Fruit fly (Drosophila melanogaster) S2 (cell line): ENCODE results near the gene CG46397.

Source experiments
- CG8478 ChIP-seq: fragments of >200 bp; optimal IDR thresholded peaks from 2 replicates; lab custom pipeline; 2018
- CTCF ChIP-seq, 2 experiments: fragments of >200 bp; optimal IDR thresholded peaks; 2 replicates each; lab custom pipeline; 2018

CG46397 gene

DNA sequence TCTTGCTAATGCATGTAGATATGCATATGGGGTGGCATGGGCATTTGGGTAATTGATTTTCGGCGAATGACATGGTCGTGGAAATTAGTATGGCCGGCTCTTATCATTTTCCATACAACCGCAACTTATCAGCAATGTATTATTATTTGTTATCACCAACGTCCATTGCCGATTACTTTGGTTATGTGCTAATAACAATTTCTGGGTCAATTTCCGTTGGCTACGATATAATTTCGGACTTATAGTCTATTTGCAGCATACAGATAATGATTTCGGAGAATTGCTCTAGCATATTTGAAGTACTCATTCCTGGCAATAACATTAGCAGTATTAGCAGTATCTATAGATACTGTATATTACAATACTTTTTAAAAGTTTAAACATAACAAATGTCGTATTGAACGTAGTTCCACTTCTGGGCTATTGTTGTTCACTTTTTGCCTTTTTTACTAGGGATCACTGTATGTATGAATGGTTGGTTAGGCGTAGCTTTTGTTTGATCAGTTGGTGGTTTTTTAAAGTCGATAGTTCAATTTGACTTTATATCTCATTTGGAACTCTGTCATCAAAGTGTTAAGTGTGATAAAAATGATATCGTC is at the start of gene CG46397:
TSS of gene CG46397 (plus strand) at position 549 of the 599 bp plus-strand sequence.
- TF ChIP-seq CG8478 (no peak), CTCF (optimal IDR thresholded peaks at IDR 0.05; lab: Kevin White, UChicago) (no peak)

DNA sequence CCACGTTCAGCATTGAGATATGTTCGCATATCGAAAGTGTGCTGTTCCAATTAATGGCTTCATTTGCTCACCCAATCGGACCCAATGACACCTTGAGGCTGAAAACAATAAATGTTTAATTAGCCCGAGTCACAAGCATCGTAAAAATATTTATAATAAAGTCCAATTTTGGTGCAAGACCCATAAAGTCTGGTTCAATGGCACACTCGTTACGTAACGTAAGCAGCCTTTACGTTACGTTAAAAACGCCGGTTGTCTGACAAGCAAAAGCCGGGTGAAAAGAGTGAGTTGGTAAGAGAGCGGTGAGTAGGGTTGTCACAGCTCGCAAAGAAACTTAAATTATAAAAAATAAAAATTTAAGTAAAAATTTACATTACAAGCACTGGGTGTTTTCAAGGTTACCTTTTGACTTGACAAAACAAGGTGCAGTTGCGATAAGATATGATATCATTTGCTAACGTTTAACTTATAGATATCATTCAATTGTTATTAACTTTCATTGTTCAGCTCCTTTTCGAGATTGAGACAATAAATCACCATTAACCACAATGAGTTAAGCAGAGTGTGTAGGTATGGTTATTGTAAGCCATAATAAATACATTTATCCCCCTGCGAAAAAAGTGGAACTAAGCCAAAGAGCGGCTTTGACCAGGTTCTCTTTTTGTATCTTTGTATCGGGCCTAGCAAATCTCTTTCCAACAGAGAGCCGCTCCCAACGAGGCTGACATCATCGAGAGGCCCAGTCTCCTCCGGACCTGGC is 48.9 kb upstream of the CG46397 start:
- TF ChIP-seq CG8478 (no peak), CTCF (optimal IDR thresholded peaks at IDR 0.05; lab: Kevin White, UChicago) (no peak)

DNA sequence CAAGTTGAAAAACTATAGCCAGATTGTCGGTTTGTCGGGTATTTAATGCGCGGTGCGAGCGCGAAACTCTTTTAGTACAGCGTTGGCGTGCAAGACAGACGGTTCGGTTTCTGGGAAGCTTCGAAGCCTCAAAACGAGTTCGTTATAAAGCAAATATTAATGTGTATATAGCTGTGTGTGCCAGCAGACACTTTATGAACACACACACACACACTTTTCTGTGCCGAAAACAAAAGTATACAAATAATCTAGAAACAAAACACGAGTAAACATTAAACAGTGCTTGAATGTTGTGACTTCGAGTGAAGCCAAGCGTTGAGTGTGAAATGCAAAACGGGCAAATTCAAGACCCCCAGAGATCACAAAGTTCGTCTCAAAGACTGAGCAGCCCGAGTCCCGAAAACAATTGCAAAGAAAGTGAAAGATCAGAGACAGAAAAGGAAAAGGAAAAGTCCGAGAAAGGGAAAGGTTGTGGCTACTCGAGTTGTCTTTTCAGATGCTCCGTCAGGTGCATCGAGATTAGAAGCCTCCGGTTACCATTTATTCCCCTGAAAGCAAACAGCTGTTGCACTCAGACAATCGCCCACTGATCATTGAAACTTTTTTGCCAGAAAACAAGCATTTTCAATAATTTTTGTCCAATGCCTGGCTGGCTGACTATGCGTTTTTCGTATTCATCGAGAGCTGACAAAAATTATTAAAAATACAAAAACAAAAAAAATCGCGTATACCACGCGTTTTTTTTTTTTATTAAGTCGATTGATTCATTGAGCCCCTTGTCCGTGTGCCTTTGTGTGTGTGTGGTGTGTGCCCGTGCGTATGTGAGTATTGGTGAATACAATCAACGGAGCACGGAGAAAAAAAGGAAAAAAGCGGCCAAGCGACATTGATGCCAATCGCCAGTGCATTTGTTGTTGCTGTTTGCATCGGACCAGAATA is 48.1 kb upstream of the CG46397 start, which contains the start of gene CG34398:
TSS of gene CG34398 (plus strand) at position 73 of the 939 bp plus-strand sequence.
- no peak for TF ChIP-seq CG8478
- no peak for TF ChIP-seq CTCF (optimal IDR thresholded peaks at IDR 0.05; lab: Kevin White, UChicago)

DNA sequence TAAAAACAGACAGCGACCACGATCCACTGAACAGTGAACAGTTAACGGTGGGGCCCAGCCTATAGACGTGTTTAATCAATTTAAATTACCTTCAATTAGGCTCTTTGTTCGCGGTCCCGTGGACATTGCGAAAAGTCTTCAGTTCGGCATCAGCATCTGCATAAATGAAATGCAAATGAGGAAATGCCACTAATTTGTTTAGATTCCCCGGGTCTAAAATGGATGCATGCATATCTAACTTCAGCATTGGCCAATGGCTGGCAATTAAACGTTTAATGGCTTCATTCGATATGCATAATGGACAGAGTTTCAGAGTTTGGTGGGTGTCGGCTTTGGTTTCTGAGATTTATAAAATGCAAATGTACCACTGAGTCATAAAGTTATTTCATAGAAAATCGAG is 45.2 kb upstream of the CG46397 start:
- no peak for TF ChIP-seq CTCF (optimal IDR thresholded peaks at IDR 0.05; lab: Kevin White, UChicago)
- TF ChIP-seq CG8478, result no peak

DNA sequence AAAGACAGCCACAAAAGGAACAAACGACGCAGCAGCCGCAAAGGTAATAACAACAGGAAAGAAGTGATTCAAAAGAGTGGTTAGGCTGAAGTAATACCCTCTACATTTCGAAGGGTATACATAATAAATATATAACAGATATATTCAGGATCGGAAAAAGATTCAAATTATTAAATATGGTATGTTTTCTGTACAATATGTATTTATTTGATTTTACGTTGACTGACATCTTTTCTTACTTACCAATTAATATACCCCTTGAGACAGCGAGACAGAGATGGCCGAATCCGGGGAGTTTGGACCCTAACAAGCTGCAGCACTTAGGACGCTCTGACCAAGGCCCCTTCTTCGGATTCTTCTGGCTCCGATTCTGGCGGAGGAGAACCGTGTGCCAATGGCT is 40.8 kb upstream of the CG46397 start:
- TF ChIP-seq CTCF (optimal IDR thresholded peaks at IDR 0.05; lab: Kevin White, UChicago) (no peak), CG8478 (no peak)

DNA sequence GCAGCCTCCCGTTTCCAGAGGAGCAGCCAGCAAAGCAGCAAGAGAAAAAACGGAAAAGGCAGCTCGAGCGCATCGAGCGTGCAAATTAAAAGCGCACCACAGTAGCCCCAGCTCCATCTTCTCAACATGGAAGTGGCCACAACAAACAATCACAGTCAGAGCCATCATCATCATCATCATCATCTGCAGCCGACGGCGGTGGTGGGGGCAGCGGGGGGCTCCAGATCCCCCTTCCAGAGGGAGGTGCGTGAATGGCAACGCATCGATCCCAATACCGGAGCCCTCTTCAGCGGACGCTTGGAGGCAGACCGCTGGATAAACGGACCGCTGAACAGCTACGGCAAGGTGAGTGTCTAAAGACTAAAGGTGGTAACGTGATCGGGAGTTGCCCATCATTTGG is 31.4 kb upstream of the CG46397 start:
- no peak for TF ChIP-seq CG8478

DNA sequence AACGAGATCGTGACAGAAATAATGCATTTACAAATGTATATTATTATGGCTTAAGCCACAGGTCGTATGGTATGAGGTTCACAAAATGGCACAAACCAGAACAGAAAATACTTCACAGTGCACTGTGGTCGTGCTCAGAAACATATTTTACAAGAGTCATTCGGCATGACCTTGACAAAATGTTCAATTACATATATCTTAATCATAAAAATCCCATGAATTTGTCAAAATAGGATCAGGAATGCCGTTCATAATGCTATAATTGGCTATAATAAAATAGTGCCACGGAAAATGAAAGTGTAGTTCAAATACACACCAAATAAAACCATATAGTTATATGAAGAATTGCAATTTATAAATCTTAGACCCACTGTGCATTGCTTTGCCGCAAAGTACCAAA is 27.4 kb upstream of the CG46397 start:
- TF ChIP-seq CG8478, result no peak
- TF ChIP-seq CTCF (optimal IDR thresholded peaks at IDR 0.05; lab: Kevin White, UChicago), result no peak

DNA sequence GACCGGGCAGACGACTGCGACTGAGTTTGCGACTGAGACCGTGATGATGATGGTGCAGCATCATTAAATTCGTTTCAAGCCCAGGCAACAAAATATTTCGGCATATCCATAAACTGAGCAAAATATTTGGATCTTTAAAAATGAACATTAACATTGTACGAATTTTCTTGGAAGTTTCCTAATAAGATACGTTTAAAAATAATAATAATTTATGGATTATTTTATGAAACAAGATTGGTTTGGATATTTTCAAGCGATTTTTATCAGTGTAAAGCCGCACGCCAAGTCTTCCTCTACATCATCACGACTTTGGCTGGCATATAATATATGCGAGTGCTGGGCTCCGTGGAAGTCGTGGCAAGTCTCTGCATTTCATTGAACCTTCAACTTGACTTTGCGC is 26.8 kb upstream of the CG46397 start:
- TF ChIP-seq CTCF (optimal IDR thresholded peaks at IDR 0.05; lab: Kevin White, UChicago), result no peak
- TF ChIP-seq CG8478, result no peak

DNA sequence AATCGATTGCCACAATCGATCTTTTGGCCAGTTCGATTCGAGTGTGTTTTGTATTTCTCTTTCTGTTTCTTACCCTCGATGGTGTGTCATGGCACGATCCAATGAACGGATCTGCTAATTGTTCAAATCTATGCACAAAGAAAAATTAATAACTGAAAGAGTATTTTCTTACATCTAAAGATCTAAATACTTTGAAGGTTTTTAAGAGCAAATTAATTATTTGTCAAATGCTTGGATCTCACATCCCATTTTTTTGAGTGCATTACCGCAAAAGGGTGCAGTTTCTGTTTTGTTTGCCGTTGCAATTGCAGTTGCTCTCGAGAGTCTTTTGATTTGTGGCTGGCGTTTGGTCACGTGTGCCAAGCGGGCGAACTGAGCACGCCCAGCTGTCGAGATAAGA is 25.1 kb upstream of the CG46397 start:
- TF ChIP-seq CTCF (optimal IDR thresholded peaks at IDR 0.05; lab: Kevin White, UChicago), result no peak
- TF ChIP-seq CG8478, result no peak

DNA sequence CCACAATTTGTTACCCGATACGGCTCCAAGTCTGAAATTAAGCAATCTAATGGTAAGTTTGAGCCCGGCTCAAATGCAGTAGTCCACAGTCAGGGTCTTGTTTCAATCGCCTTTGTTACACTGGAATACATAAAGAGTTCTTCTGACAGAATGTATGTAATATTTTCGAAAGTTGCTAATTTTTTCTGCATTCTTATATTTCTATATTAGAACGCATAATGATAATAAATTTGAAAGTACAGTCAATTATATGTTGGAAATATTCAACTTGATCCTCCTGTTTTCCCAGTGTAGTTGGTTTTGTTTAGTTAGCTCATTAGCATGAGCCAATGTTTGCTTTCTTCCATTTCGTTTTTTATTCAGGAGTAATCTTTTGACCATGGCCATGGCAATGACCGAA is 23.7 kb upstream of the CG46397 start:
- TF ChIP-seq CTCF (optimal IDR thresholded peaks at IDR 0.05; lab: Kevin White, UChicago), result no peak
- no peak for TF ChIP-seq CG8478

DNA sequence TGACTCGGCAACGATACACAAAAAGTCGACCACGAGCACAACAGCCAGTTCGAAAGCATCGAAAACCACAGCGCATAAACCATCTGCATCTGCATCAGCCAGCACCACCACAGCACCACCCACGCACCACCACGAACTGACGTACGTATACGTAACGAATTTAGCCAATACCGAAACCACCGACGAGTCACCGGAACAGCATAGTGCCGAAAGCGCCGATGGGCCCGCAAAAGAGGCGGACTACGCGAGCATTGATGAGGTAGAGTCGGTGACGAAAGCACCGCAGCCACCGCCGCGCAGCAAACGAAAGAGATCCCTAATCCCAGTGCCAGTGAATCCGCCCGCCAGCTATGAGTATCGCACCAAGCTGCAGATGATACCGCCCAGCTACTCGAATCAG is 15.9 kb upstream of the CG46397 start:
- TF ChIP-seq CG8478 (no peak), CTCF (optimal IDR thresholded peaks at IDR 0.05; lab: Kevin White, UChicago) (no peak)

DNA sequence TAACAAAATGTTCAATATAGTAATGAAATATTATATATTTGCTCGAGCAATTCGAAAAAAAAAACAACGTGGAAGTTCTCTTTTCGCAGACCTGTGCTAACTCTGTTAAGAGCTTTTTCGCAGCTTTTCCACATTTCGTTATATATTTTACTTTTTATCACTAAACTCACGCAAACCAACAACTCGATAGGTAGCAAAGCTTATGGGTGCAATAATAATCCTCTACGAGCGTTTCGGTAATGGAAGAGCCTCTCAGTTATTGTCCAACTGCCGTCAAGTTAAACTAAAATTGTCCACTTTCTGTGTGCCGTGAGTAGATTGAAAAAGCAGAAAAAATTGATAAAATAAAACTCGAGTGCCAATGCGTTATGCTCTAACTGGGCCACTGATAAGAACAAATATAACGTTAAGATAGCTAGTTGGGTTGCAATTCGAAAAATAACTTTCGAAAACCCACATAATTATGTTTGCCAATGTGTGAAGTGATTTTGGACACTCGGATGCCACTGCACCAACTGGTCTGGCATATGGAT is 13.3 kb upstream of the CG46397 start, which contains the start of gene Tsp29Fa:
TSS of gene Tsp29Fa (plus strand) at position 253 of the 533 bp plus-strand sequence.
- no peak for TF ChIP-seq CTCF (optimal IDR thresholded peaks at IDR 0.05; lab: Kevin White, UChicago)
- no peak for TF ChIP-seq CG8478

DNA sequence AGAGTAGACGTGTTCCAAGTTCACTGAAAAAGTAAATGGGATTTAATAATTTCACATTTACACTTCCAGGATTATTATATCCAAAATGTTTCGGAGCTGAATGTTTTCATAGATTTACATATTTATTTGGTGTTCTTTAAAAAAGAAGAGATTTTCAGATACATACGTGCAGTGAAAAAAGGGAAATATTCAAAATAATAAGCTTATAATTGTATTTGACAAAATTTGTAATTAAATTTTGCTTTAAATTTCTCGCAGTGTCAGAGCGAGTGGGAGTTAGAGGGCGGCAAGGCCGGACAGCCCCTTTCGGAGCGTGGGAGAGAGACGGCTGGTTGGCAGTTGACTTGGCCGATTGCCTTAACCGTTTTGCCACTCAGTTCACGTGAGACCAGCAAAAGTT is 10.1 kb upstream of the CG46397 start, which contains the start of gene Tsp29Fb:
TSS of gene Tsp29Fb (plus strand) at position 388 of the 400 bp plus-strand sequence.
- TF ChIP-seq CG8478 (no peak), CTCF (optimal IDR thresholded peaks at IDR 0.05; lab: Kevin White, UChicago) (no peak)

DNA sequence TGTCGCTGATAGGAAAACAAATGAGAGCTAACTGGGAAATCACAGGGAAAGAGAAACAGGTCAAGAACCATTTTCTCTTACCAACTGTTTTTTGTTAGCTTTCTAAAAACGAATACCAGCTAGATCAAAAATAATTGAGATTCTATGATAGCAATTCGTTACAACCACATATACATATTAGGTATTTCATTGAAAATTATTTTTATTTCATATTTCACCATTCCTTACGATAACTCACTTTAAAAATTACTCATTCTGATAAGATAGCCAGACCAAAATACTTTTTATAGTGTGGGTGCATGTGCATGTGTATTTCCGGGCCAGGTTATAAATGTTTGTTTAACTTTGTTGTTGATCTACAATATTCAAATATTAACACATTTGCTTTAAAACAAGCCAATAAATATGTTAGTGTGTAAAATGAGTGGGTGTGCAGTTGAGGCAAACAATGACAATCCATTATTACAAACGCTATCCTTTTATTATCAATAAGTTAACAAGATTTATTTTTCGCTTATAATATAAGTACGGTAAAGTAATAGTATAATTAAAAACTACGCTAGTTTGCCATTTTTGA is 9.1 kb upstream of the CG46397 start:
- TF ChIP-seq CG8478, result no peak

DNA sequence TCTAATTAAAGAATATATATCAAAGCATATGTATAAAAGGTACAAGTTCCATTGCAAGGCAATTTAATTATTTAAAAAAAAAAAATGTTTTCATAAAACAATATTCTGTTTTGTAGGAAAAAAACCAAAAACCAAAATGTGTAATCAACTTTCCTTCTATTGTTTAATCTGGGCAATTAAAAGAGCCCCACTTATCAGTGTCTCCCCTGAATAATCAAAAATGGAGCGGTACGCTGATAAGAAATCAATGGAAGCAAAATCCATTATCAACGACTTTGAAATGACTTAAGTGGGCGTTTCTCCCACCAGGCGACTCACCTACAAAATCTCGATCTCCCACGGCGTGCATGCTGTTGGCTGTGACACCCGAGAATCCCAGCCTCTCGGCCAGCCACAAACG is 6.4 kb upstream of the CG46397 start:
- no peak for TF ChIP-seq CG8478
- TF ChIP-seq CTCF (optimal IDR thresholded peaks at IDR 0.05; lab: Kevin White, UChicago), result no peak
